Worm (Caenorhabditis elegans): ENCODE data around the gene rap-3.
"Not testable (repeated sequence)": the region's sequence is repeated elsewhere in the genome, so short reads cannot be mapped to it uniquely, and the experiment has no call there.

The rap-3 gene

DNA sequence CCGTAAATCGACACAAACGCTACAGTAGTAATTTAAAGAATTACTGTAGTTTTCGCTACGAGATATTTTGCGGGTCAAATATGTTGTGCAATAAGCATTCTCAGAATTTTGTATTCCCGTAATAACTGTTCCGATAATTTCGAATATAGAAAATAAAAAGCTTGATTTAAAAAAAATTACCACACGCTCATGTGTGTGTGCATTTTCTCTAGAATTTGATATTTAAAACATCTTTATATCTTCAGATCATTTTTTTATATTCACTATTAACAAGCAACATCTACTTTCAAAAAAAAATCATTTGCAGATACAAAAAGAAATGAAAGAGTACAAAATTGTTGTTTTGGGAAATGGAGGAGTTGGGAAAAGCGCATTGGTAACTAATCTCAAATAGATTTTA, at the start of gene rap-3:
Gene rap-3 (plus strand): TSS at position 301 of the 400 bp plus-strand sequence.
- TF ChIP-seq W03F9.2 (tag; optimal IDR thresholded peaks at IDR 0.05) (no peak), dao-5 (tag; optimal IDR thresholded peaks at IDR 0.05) (no peak), him-1 (tag; optimal IDR thresholded peaks at IDR 0.05) (no peak)

DNA sequence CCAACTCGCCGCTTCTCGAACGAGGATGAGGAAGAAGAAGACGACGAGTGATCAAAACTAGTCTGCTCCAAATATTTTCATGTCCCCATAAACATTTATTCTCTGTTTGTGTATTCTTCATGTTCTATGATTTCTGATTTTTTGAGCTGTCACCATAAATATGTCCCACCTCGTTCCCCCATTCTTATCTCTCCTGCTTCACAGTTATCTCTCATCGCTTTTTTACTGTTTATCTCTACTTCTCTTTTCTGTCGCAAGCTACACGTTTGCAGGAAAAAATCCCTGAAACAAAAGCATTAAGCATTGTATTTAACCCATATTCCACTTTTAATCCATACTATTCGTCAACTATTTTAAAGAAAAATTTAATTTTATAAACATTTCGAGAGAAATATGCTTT, 46.3 kb upstream of the rap-3 start:
- no peak for TF ChIP-seq him-1 (tag; optimal IDR thresholded peaks at IDR 0.05)
- TF ChIP-seq W03F9.2 (tag; optimal IDR thresholded peaks at IDR 0.05): no peak
- TF ChIP-seq dao-5 (tag; optimal IDR thresholded peaks at IDR 0.05): no peak

DNA sequence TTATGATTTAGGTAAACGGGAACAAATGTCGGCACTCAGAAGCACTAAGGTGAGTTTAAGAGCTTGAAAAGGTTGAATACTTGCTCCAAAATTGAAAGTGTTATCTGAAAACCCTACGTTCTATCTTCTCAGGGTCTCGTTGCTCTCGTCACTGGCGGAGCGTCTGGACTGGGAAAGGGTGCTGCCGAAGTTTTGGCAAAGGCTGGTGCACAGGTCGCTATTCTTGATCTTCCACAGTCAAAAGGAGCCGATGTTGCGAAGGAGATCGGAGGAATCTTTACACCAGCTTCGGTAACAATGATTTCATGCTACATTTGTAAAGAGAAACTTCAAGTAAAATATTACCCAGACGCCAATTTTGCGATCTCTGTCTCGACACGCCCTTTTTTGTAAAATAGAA, 45.8 kb upstream of the rap-3 start, which contains the start of gene ard-1:
Gene ard-1 (plus strand): TSS at position 12 of the 400 bp plus-strand sequence.
- no peak for TF ChIP-seq him-1 (tag; optimal IDR thresholded peaks at IDR 0.05)
- no peak for TF ChIP-seq W03F9.2 (tag; optimal IDR thresholded peaks at IDR 0.05)
- TF ChIP-seq dao-5 (tag; optimal IDR thresholded peaks at IDR 0.05): no peak

DNA sequence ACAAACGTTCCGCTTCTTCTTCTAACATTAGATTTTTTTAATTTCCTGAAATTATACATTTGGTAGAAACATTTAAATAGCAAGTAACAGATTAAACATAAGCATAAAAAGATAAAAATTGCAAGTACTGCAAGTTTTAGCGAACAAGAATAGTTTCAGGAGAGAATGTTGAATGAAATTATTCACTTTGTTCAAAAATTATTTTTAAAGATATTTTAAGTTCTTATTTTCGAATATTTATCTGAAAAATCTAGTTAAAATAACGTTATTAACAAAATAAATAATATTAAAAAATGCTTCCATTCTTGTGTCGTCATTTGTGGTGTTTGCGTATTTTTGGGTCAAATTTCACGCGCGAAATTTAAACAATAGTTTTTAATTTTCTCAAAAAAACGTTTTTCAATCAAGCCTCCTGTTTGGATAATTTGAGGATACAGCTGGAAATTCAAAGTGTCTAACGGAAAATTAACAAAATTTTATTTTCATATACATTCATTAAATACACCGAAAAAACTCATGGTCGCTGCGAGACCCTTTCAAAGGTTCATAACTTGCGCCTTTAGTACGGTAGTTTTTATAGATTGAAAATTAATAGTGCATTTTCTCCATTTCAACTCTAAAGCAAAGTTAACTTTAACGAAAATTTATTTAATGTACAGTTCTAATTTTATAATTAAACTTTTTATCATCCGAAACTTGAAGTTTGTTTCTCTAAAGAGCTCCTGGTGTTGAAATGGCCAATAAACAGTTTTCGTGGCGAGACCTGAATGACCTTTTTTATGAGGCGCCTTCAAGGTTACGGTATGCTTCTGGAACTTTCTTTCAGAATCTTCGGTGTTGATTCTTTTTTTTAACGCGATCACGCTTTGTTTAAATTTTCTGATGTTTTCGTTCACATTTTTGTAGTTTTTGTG, 34.5 kb upstream of the rap-3 start, which contains the start of gene skih-2:
Gene skih-2 (minus strand): TSS at position 51 of the 914 bp plus-strand sequence.
- TF ChIP-seq him-1 (tag; optimal IDR thresholded peaks at IDR 0.05) (no peak), dao-5 (tag; optimal IDR thresholded peaks at IDR 0.05) (no peak), W03F9.2 (tag; optimal IDR thresholded peaks at IDR 0.05) (peak; percentile 14)

DNA sequence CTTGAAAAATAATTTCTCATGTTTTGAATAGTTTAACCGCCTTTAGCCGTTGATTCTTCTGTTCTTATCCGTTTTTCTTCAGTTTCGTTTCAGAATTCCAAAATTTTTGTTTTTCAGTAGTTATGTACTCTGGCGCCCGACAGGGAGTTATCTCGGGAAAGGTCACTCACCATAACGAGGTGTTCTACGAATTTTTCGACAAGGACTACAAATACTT, 33.9 kb upstream of the rap-3 start, which contains the start of gene F01G4.4:
Gene F01G4.4 (plus strand): TSS at position 118 of the 217 bp plus-strand sequence.
- no peak for TF ChIP-seq W03F9.2 (tag; optimal IDR thresholded peaks at IDR 0.05)
- TF ChIP-seq dao-5 (tag; optimal IDR thresholded peaks at IDR 0.05): no peak
- no peak for TF ChIP-seq him-1 (tag; optimal IDR thresholded peaks at IDR 0.05)

DNA sequence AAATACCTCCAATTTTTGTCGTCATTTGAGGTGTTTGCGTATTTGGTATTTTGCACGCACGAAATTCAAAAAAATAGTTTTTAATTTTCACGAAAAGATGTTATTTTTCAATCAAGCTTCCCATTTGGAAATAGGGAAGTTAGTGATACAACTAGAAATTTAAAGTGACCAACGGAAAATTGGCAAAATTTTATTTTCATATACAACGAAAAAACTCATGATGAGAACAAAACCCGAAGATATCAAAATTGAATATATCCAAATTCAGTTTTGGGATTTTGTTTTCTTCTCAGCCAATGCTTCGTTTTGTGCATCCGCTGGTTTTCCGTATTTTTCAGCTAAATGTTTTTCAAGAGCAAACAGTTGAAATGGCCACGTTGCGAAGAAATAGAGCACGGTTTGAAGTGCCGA, 31.1 kb upstream of the rap-3 start:
- no peak for TF ChIP-seq him-1 (tag; optimal IDR thresholded peaks at IDR 0.05)
- TF ChIP-seq W03F9.2 (tag; optimal IDR thresholded peaks at IDR 0.05): no peak
- no peak for TF ChIP-seq dao-5 (tag; optimal IDR thresholded peaks at IDR 0.05)

DNA sequence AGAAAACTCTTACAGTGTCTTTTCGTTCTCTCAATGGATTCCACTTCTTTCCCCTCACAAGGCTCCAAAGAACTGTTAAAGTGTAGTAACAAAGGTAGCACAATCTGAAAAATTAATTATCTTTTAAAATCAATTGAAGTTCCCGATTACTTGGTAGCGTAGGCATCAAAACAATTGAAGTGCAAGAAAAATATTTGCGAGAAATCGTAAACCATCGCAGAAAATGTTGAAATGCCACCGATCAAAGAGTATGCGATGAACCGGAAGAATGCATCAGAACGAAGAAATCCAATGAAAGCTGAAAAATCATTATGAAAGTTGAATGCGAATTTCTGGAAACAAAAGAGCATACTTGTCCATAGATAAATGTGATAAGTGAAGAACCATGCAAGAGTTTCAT, 30.6 kb upstream of the rap-3 start:
- TF ChIP-seq him-1 (tag; optimal IDR thresholded peaks at IDR 0.05): no peak

DNA sequence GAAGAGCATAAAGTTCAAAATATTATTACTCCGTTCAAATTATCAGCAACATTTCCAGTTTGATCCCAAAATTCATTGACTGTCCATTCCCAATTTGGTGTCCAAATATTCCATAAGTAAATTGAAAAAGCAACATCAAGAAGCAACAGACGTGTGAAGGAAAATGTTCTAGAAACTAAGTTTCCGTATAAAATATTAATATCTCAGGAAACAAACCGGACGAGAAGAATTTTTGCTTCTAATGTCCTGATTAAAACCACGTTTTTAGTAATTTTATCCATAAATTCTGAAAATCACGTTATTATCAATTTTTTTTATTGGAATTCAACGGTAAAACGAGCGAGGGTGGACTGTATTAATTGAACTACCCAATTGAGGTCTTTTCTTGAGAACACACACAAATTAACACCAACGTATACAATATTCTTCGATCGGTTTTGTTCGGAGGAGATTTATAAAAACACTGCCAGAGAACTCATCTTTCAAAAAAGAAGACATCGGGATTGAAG, 30.1 kb upstream of the rap-3 start, which contains the start of gene pigq-1:
Gene pigq-1 (minus strand): TSS at position 286 of the 509 bp plus-strand sequence.
- TF ChIP-seq him-1 (tag; optimal IDR thresholded peaks at IDR 0.05): no peak
- peak; percentile 12 for TF ChIP-seq dao-5 (tag; optimal IDR thresholded peaks at IDR 0.05)
- TF ChIP-seq W03F9.2 (tag; optimal IDR thresholded peaks at IDR 0.05): no peak

DNA sequence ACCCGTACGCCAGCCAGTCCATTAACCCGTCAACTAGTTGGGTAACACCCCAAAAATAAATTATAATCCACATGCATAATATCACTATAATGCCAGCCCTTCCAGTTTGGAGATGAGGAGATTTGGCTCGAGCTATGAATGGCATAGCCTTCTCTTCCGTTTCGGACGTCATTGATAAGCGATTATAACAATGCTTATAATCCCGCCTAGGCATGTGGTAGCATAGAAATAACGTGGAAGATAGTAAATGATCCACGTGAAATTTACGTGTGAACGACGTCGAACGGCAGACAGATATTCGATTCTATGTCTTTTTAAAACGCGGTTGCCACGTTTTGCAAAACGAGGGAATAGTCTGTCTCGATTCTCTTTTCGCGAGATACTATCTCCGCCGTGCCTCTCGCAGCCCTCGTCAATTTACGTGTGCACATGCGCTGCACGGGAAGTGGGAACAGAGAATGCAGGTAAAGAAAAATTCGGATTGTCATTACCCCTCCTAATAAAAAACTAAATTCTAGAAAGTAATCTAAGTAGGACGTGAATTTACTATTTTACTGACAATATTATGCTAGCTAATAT, 28.2 kb upstream of the rap-3 start:
- peak; percentile 26 for TF ChIP-seq W03F9.2 (tag; optimal IDR thresholded peaks at IDR 0.05)
- no peak for TF ChIP-seq dao-5 (tag; optimal IDR thresholded peaks at IDR 0.05)

DNA sequence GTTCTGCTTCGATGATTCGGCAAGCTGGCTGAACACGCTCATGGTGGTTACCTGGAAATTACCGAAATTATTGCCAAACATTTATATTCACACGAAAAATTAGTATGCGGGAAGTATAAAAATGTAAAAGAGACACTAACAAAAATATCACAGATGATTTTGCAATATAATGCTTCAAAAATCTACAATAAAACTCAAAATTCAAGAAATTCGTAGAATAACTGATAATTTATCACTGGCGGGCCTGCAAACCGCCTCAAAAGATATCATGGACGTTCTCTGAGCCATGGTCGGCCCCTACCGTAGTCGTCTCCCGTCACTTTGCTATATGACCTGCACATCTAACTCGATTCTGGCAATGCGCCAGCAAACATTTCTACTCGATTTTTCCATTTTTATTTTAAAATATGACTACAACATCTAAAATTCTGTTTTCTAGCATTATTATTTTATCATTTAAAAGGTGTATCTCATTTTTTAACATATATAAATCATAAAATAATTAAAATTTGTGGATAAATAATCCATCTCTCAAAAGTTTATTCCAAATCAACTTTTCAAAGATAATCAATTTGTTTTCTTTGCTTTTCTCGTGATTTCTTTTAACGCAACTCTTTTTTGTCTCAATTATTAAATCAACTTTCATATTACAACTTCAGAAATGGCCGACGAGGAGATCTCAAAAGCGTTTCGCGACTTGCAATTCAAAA, 27.5 kb upstream of the rap-3 start, which contains the start of the genes F01G4.6 and pfd-1:
Gene F01G4.6 (minus strand): TSS at position 51 of the 710 bp plus-strand sequence.
Gene pfd-1 (plus strand): TSS at position 660 of the 710 bp plus-strand sequence.
- TF ChIP-seq him-1 (tag; optimal IDR thresholded peaks at IDR 0.05) (peak; percentile 40), W03F9.2 (tag; optimal IDR thresholded peaks at IDR 0.05) (peak; percentile 92), dao-5 (tag; optimal IDR thresholded peaks at IDR 0.05) (no peak)

DNA sequence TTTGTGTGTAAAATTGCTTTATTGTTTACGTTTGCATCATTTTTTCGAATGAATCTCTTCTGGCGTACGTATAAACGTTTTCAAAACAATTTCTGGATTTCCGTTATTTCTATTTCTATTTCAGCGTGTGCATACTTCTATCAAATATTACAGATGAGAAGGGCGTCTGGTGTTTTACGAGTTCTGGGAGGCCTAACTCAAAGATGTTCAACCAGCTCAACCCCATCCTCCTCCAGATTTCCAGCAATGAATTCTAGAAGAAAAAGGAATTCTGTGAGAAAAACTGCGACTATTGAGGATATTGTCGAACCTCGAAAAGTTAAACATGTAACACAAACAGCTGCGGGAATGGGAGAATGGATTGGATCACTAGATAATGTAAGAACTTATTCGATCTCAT, 26.2 kb upstream of the rap-3 start, which contains the start of gene C08F8.2:
Gene C08F8.2 (plus strand): TSS at position 154 of the 400 bp plus-strand sequence.
- TF ChIP-seq W03F9.2 (tag; optimal IDR thresholded peaks at IDR 0.05) (no peak), him-1 (tag; optimal IDR thresholded peaks at IDR 0.05) (no peak), dao-5 (tag; optimal IDR thresholded peaks at IDR 0.05) (no peak)

DNA sequence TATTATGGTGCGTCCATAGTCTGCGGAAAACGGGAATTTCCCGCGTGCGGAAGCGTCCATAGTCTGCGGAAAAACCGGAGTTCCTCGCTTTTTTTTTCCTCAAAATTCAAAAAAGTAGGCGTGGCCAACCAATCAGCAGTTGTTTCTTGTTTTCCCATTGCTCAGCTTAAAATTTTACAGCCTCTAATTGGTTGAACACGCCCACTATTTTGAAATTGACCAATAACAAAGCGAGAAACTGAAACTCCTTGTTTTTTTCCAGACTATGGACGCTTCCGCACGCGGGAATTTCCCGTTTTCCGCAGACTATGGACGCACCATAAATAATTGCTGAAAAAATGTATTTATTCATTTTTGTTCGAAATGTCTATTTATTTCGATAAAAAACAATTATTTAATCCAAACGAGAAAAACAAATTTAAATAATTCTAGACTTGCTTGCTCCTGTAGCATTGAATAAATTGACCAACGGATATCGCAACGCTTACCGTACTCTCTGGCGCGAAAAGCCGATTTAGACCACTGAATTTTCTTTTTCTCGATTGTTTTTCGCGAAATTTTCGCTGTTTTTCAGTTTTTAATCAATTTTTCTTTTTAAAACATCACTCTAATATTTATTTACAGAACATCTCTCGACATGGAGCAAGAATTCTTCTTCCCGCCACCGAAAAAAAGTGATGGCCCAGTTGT, 22.5 kb upstream of the rap-3 start, which contains the start of gene C08F8.3:
Gene C08F8.3 (plus strand): TSS at position 620 of the 690 bp plus-strand sequence.
- not testable (repeated sequence) for TF ChIP-seq him-1, dao-5, W03F9.2 (tag; optimal IDR thresholded peaks at IDR 0.05)

DNA sequence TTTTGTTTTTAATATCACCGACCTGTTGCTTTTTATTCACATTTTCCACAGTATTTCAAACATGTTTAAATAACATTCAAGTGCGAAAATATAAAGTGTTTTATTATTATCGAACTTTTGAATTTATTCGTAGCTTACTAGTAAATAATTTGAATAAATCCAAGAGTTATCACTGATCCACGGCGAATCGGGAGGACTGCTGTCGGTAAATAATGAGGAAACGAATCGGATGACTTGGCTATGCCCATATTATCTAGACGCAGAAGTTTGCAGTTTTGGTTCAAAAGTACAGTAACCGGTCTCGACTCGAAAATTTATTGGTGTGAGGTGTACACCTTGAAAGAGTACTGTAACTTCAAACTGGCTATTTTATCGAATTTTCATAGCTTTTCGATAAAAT, 20.5 kb upstream of the rap-3 start:
- no peak for TF ChIP-seq dao-5 (tag; optimal IDR thresholded peaks at IDR 0.05)
- no peak for TF ChIP-seq W03F9.2 (tag; optimal IDR thresholded peaks at IDR 0.05)
- no peak for TF ChIP-seq him-1 (tag; optimal IDR thresholded peaks at IDR 0.05)

Data from whole organism, L4/young adult.